Worm (Caenorhabditis elegans) whole organism, early embryonic: Measurements from ENCODE around the gene Y73F4A.3.

ENCODE experiments used
- F13C5.2 ChIP-seq: sonication (generic microtip); optimal IDR thresholded peaks from 2 replicates; lab custom pipeline; 2017; ENCODE audit warnings: mild to moderate bottlenecking, missing genetic modification characterization, inconsistent platforms, missing compliant biosample characterization
- ama-1 ChIP-seq: fragments of 150-350 bp; optimal IDR thresholded peaks from 2 replicates; lab custom pipeline; 2014
- ceh-13 ChIP-seq: fragments of 200-800 bp; sonication (Bioruptor generic); optimal IDR thresholded peaks from 2 replicates; lab custom pipeline; 2018; ENCODE audit warnings: mild to moderate bottlenecking, missing genetic modification characterization, missing compliant biosample characterization
- hmg-4 ChIP-seq: fragments of 200-800 bp; sonication (Bioruptor generic); optimal IDR thresholded peaks from 2 replicates; lab custom pipeline; 2018; ENCODE audit warnings: mild to moderate bottlenecking, missing genetic modification characterization, missing compliant biosample characterization
- sea-1 ChIP-seq: fragments of 200-800 bp; sonication (Bioruptor generic); conservative IDR thresholded peaks from 2 replicates; pipeline ENCODE4 v1.3.6; 2022; ENCODE audit warnings: missing genetic modification characterization, missing compliant biosample characterization
- tbx-37 ChIP-seq: fragments of 200-800 bp; sonication (Bioruptor generic); conservative IDR thresholded peaks from 2 replicates; pipeline ENCODE4 v1.3.6; 2022; ENCODE audit warnings: missing genetic modification reagents, missing genetic modification characterization, missing compliant biosample characterization

- TF ChIP-seq F13C5.2 (tag; lab: Kevin White, UChicago) (no peak), hmg-4 (no peak), tbx-37 (GFP tag; lab: Robert Waterston, UW) (no peak), ceh-13 (no peak), sea-1 (GFP tag; lab: Robert Waterston, UW) (no peak), ama-1 (lab: Kevin White, UChicago) (no peak)
Observed at ce11 chrIV:9080201-9080600, 39.9 kb upstream of the Y73F4A.3 start.
